Fruit fly (Drosophila melanogaster) whole organism, wandering third instar larva: ENCODE measurements around the gene CG14628.

Experiments
- Abd-B ChIP-seq: fragments of >200 bp; optimal IDR thresholded peaks from 2 replicates; lab custom pipeline; 2017; ENCODE audit warnings: missing biosample characterization, missing genetic modification characterization
- CG32264 ChIP-seq: fragments of 200-800 bp; sonication (Bioruptor generic); optimal IDR thresholded peaks from 2 replicates; lab custom pipeline; 2016; ENCODE audit warnings: missing biosample characterization, missing genetic modification characterization
- CG9705 ChIP-seq: fragments of 200-800 bp; sonication (Bioruptor generic); optimal IDR thresholded peaks from 2 replicates; lab custom pipeline; 2018; ENCODE audit warnings: missing biosample characterization, mild to moderate bottlenecking, missing genetic modification characterization
- Dfd ChIP-seq: fragments of >200 bp; optimal IDR thresholded peaks from 2 replicates; lab custom pipeline; 2017; ENCODE audit warnings: missing biosample characterization, missing genetic modification characterization
- Dif ChIP-seq: fragments of 200-275, 200-300 bp; sonication (Bioruptor generic); optimal IDR thresholded peaks from 2 replicates; lab custom pipeline; 2018; ENCODE audit warnings: missing biosample characterization, missing genetic modification characterization; ENCODE audit not compliant: partially characterized antibody
- GATAd ChIP-seq: sonication (Bioruptor generic); optimal IDR thresholded peaks from 2 replicates; lab custom pipeline; 2016; ENCODE audit warnings: missing biosample characterization, missing genetic modification characterization
- Hnf4 ChIP-seq: fragments of 200-800 bp; sonication (Bioruptor generic); optimal IDR thresholded peaks from 2 replicates; lab custom pipeline; 2016; ENCODE audit warnings: missing biosample characterization, mild to moderate bottlenecking, missing genetic modification characterization
- Hr78 ChIP-seq: fragments of >200 bp; optimal IDR thresholded peaks from 2 replicates; lab custom pipeline; 2017; ENCODE audit warnings: missing biosample characterization, missing genetic modification characterization
- Hr83 ChIP-seq: fragments of 200-300 bp; sonication (Bioruptor generic); optimal IDR thresholded peaks from 2 replicates; lab custom pipeline; 2016; ENCODE audit warnings: missing biosample characterization, mild to moderate bottlenecking, missing genetic modification characterization, moderate library complexity; ENCODE audit not compliant: poor library complexity, severe bottlenecking
- Jra ChIP-seq: sonication (Bioruptor generic); optimal IDR thresholded peaks from 2 replicates; lab custom pipeline; 2016; ENCODE audit warnings: missing biosample characterization, missing genetic modification characterization
- N ChIP-seq: fragments of >200 bp; optimal IDR thresholded peaks from 2 replicates; lab custom pipeline; 2018; ENCODE audit warnings: missing biosample characterization, missing external identifiers, missing genetic modification characterization
- OdsH ChIP-seq: fragments of 200-800 bp; sonication (Bioruptor generic); optimal IDR thresholded peaks from 2 replicates; lab custom pipeline; 2016; ENCODE audit warnings: missing biosample characterization, mild to moderate bottlenecking, missing genetic modification characterization
- Rel ChIP-seq, 2 experiments: fragments of 200-800 bp; sonication (Bioruptor generic) in 1 of 2; optimal IDR thresholded peaks; 2 replicates in 1 of 2; 3 replicates in 1 of 2; lab custom pipeline; 2016 to 2019; ENCODE audit warnings: mild to moderate bottlenecking in 2 of 2, missing biosample characterization in 2 of 2, missing genetic modification characterization in 2 of 2, moderate library complexity in 1 of 2
- Sp1 ChIP-seq: fragments of 200-800 bp; sonication (Bioruptor generic); optimal IDR thresholded peaks from 3 replicates; lab custom pipeline; 2019; ENCODE audit warnings: missing biosample characterization, mild to moderate bottlenecking, missing genetic modification characterization, moderate library complexity
- Vsx2 ChIP-seq: fragments of 200-300, 225-300 bp; sonication (Bioruptor generic); optimal IDR thresholded peaks from 2 replicates; lab custom pipeline; 2018; ENCODE audit warnings: missing biosample characterization, missing genetic modification characterization; ENCODE audit not compliant: partially characterized antibody
- br ChIP-seq: fragments of 200-800 bp; sonication (Bioruptor generic); optimal IDR thresholded peaks from 2 replicates; lab custom pipeline; 2016; ENCODE audit warnings: missing biosample characterization, missing genetic modification characterization
- brk ChIP-seq: fragments of 200-800 bp; sonication (Bioruptor generic); optimal IDR thresholded peaks from 2 replicates; lab custom pipeline; 2016; ENCODE audit warnings: missing biosample characterization, mild to moderate bottlenecking, missing genetic modification characterization
- dl ChIP-seq, 2 experiments: fragments of 175-275, 200-275 bp in 1 of 2; fragments of 200-275 bp in 1 of 2; sonication (Bioruptor generic); optimal IDR thresholded peaks; lab custom pipeline; 2018; ENCODE audit warnings: mild to moderate bottlenecking in 2 of 2, missing biosample characterization in 2 of 2, missing genetic modification characterization in 2 of 2, moderate library complexity in 2 of 2; ENCODE audit not compliant: partially characterized antibody in 2 of 2, insufficient read depth in 1 of 2
- dmrt93B ChIP-seq: fragments of 200-800 bp; sonication (Bioruptor generic); optimal IDR thresholded peaks from 2 replicates; lab custom pipeline; 2018; ENCODE audit warnings: missing biosample characterization, mild to moderate bottlenecking, missing genetic modification characterization
- dsf ChIP-seq: sonication (Bioruptor generic); optimal IDR thresholded peaks from 2 replicates; lab custom pipeline; 2016; ENCODE audit warnings: missing biosample characterization, missing genetic modification characterization, borderline replicate concordance
- ey ChIP-seq: fragments of 200-800 bp; sonication (Bioruptor generic); optimal IDR thresholded peaks from 2 replicates; lab custom pipeline; 2016; ENCODE audit warnings: missing biosample characterization, missing genetic modification characterization
- foxo ChIP-seq, 2 experiments: fragments of 200-800 bp; sonication (Bioruptor generic); optimal IDR thresholded peaks; 2 replicates in 1 of 2; 3 replicates in 1 of 2; lab custom pipeline; 2016 to 2017; ENCODE audit warnings: missing biosample characterization in 2 of 2, missing genetic modification characterization in 2 of 2
- fru ChIP-seq: fragments of 200-800 bp; sonication (Bioruptor generic); optimal IDR thresholded peaks from 3 replicates; lab custom pipeline; 2016; ENCODE audit warnings: missing biosample characterization, mild to moderate bottlenecking, missing genetic modification characterization
- h ChIP-seq: fragments of 200-800 bp; sonication (Bioruptor generic); optimal IDR thresholded peaks from 3 replicates; lab custom pipeline; 2016; ENCODE audit warnings: missing biosample characterization, mild to moderate bottlenecking, missing genetic modification characterization
- jim ChIP-seq: fragments of 175-275, 200-325 bp; sonication (Bioruptor generic); optimal IDR thresholded peaks from 2 replicates; lab custom pipeline; 2016; ENCODE audit warnings: missing biosample characterization, mild to moderate bottlenecking, missing genetic modification characterization
- lola ChIP-seq: fragments of >200 bp; optimal IDR thresholded peaks from 2 replicates; lab custom pipeline; 2017; ENCODE audit warnings: missing biosample characterization, missing genetic modification characterization
- pan ChIP-seq: fragments of >200 bp; optimal IDR thresholded peaks from 2 replicates; lab custom pipeline; 2017
- psq ChIP-seq: fragments of 200-800 bp; sonication (Bioruptor generic); optimal IDR thresholded peaks from 3 replicates; lab custom pipeline; 2017; ENCODE audit warnings: missing biosample characterization, mild to moderate bottlenecking, missing genetic modification characterization, moderate library complexity
- rgr ChIP-seq: fragments of 200-800 bp; sonication (Bioruptor generic); optimal IDR thresholded peaks from 3 replicates; lab custom pipeline; 2016; ENCODE audit warnings: missing biosample characterization, mild to moderate bottlenecking, missing genetic modification characterization
- sage ChIP-seq: fragments of 200-800 bp; sonication (Bioruptor generic); optimal IDR thresholded peaks from 2 replicates; lab custom pipeline; 2016; ENCODE audit warnings: missing biosample characterization, mild to moderate bottlenecking, missing genetic modification characterization
- sv ChIP-seq: fragments of 200-800 bp; sonication (Bioruptor generic); optimal IDR thresholded peaks from 3 replicates; lab custom pipeline; 2016; ENCODE audit warnings: missing biosample characterization, missing genetic modification characterization
- tai ChIP-seq: sonication (Bioruptor generic); optimal IDR thresholded peaks from 2 replicates; lab custom pipeline; 2016; ENCODE audit warnings: missing biosample characterization, missing genetic modification characterization
- usp ChIP-seq: fragments of >200 bp; optimal IDR thresholded peaks from 2 replicates; lab custom pipeline; 2017; ENCODE audit warnings: missing biosample characterization, missing genetic modification characterization
- woc ChIP-seq: sonication (Bioruptor generic); optimal IDR thresholded peaks from 2 replicates; lab custom pipeline; 2016; ENCODE audit warnings: missing biosample characterization, mild to moderate bottlenecking, missing genetic modification characterization

The CG14628 gene

dm6 chrX:1110185-1110584 lies 35.3 kb upstream of the CG14628 start:
- TF ChIP-seq tai (no peak), br (no peak), fru (GFP tag; lab: Kevin White, UChicago) (no peak), Sp1 (GFP tag; lab: Kevin White, UChicago) (no peak), dl (GFP tag; optimal IDR thresholded peaks at IDR 0.05; lab: Kevin White, UChicago; ENCODE audit: insufficient read depth in 1 of 2, partially characterized antibody in 2 of 2) (no peak)

dm6 chrX:1119174-1119573 lies 26.3 kb upstream of the CG14628 start:
- TF ChIP-seq fru (GFP tag; lab: Kevin White, UChicago): no peak
- TF ChIP-seq Hr78: no peak
- no peak for TF ChIP-seq Dif (GFP tag; lab: Kevin White, UChicago)
- no peak for TF ChIP-seq dl (GFP tag; optimal IDR thresholded peaks at IDR 0.05; lab: Kevin White, UChicago; ENCODE audit: insufficient read depth in 1 of 2, partially characterized antibody in 2 of 2)
- TF ChIP-seq GATAd: no peak
- TF ChIP-seq lola (GFP tag; lab: Kevin White, UChicago): no peak
- TF ChIP-seq ey (GFP tag; lab: Kevin White, UChicago): no peak
- TF ChIP-seq dsf (GFP tag; lab: Kevin White, UChicago): no peak
- TF ChIP-seq sv (GFP tag; lab: Kevin White, UChicago): no peak
- TF ChIP-seq brk (GFP tag; lab: Kevin White, UChicago): no peak
- TF ChIP-seq h (GFP tag; lab: Kevin White, UChicago): no peak
- TF ChIP-seq jim (GFP tag; lab: Kevin White, UChicago): no peak
- TF ChIP-seq Vsx2 (GFP tag; lab: Kevin White, UChicago): no peak
- no peak for TF ChIP-seq foxo (GFP tag; optimal IDR thresholded peaks at IDR 0.05; lab: Kevin White, UChicago)
- no peak for TF ChIP-seq sage (GFP tag; lab: Kevin White, UChicago)

dm6 chrX:1120394-1120793 lies 25.1 kb upstream of the CG14628 start:
- TF ChIP-seq Hr78 (no peak), br (peak; percentile 42), Rel (GFP tag; optimal IDR thresholded peaks at IDR 0.05; lab: Kevin White, UChicago) (no peak), Rel (tag; optimal IDR thresholded peaks at IDR 0.05; lab: Kevin White, UChicago) (peak; percentile 60), Vsx2 (GFP tag; lab: Kevin White, UChicago) (peak; percentile 94)

dm6 chrX:1120896-1121295 lies 24.5 kb upstream of the CG14628 start:
- TF ChIP-seq fru (GFP tag; lab: Kevin White, UChicago) (peak; percentile 1), foxo (GFP tag; optimal IDR thresholded peaks at IDR 0.05; lab: Kevin White, UChicago) (peak in 1 of 2 experiments; percentile 11), br (no peak)

dm6 chrX:1123381-1123780 lies 22.1 kb upstream of the CG14628 start:
- TF ChIP-seq foxo (GFP tag; optimal IDR thresholded peaks at IDR 0.05; lab: Kevin White, UChicago): peak in 1 of 2 experiments; percentile 10
- TF ChIP-seq Rel (GFP tag; optimal IDR thresholded peaks at IDR 0.05; lab: Kevin White, UChicago): no peak
- TF ChIP-seq Rel (tag; optimal IDR thresholded peaks at IDR 0.05; lab: Kevin White, UChicago): no peak

dm6 chrX:1129575-1130281 lies 15.7 kb upstream of the CG14628 start:
- TF ChIP-seq Jra (peak; percentile 22), usp (no peak), sage (GFP tag; lab: Kevin White, UChicago) (peak; percentile 78), CG32264 (GFP tag; lab: Kevin White, UChicago) (no peak), woc (GFP tag; lab: Kevin White, UChicago) (peak; percentile 12), Dif (GFP tag; lab: Kevin White, UChicago) (no peak), dmrt93B (peak; percentile 78), pan (lab: Kevin White, UChicago) (no peak), Hr83 (GFP tag; lab: Kevin White, UChicago) (no peak), OdsH (GFP tag; lab: Kevin White, UChicago) (peak; percentile 84), Abd-B (GFP tag; lab: Kevin White, UChicago) (no peak), CG9705 (GFP tag; lab: Kevin White, UChicago) (peak; percentile 11), rgr (GFP tag; lab: Kevin White, UChicago) (peak; percentile 86), brk (GFP tag; lab: Kevin White, UChicago) (peak; percentile 38), tai (peak; percentile 65), dsf (GFP tag; lab: Kevin White, UChicago) (no peak), br (peak; percentile 84), Sp1 (GFP tag; lab: Kevin White, UChicago) (peak; percentile 86), Hr78 (no peak), psq (GFP tag; lab: Kevin White, UChicago) (peak; percentile 67), GATAd (no peak), ey (GFP tag; lab: Kevin White, UChicago) (peak; percentile 90), fru (GFP tag; lab: Kevin White, UChicago) (peak; percentile 84), h (GFP tag; lab: Kevin White, UChicago) (peak; percentile 87), Vsx2 (GFP tag; lab: Kevin White, UChicago) (no peak), Rel (GFP tag; optimal IDR thresholded peaks at IDR 0.05; lab: Kevin White, UChicago) (peak; percentile 43), Rel (tag; optimal IDR thresholded peaks at IDR 0.05; lab: Kevin White, UChicago) (peak; percentile 26), Dfd (GFP tag; lab: Kevin White, UChicago) (no peak), N (GFP tag; lab: Kevin White, UChicago) (no peak), sv (GFP tag; lab: Kevin White, UChicago) (peak; percentile 32), Hnf4 (peak; percentile 82)
